Worm (Caenorhabditis elegans) whole organism, L3 larva: ENCODE data around the gene clc-26.
"Not testable (repeated sequence)": the region's sequence is repeated elsewhere in the genome, so short reads cannot be mapped to it uniquely, and the experiment has no call there.

Experiments
- R02D3.7 ChIP-seq: fragments of 150-350 bp; optimal IDR thresholded peaks from 2 replicates; lab custom pipeline; 2014; ENCODE audit warnings: missing biosample characterization, missing genetic modification characterization
- ceh-28 ChIP-seq: fragments of 150-350 bp; optimal IDR thresholded peaks from 2 replicates; lab custom pipeline; 2014; ENCODE audit warnings: missing biosample characterization, missing genetic modification reagents, missing genetic modification characterization
- ceh-9 ChIP-seq: sonication (generic microtip); optimal IDR thresholded peaks from 2 replicates; lab custom pipeline; 2018; ENCODE audit warnings: missing biosample characterization, missing genetic modification characterization
- egl-5 ChIP-seq: fragments of 150-350 bp; optimal IDR thresholded peaks from 2 replicates; lab custom pipeline; 2017; ENCODE audit warnings: missing biosample characterization, missing genetic modification reagents, missing genetic modification characterization, inconsistent platforms
- elt-2 ChIP-seq: sonication (generic microtip); optimal IDR thresholded peaks from 2 replicates; lab custom pipeline; 2016; ENCODE audit warnings: missing genetic modification reagents, mild to moderate bottlenecking, missing genetic modification characterization, missing compliant biosample characterization
- elt-3 ChIP-seq, 3 experiments: fragments of 150-350 bp in 1 of 3; sonication (generic microtip) in 2 of 3; optimal IDR thresholded peaks; 2 replicates in 2 of 3; 4 replicates in 1 of 3; lab custom pipeline; 2014 to 2017; ENCODE audit warnings: missing biosample characterization in 3 of 3, missing genetic modification characterization in 3 of 3
- fos-1 ChIP-seq: fragments of 150-350 bp; optimal IDR thresholded peaks from 2 replicates; lab custom pipeline; 2014; ENCODE audit warnings: missing biosample characterization, missing genetic modification characterization
- hmg-11 ChIP-seq: sonication (generic microtip); optimal IDR thresholded peaks from 2 replicates; lab custom pipeline; 2016; ENCODE audit warnings: missing genetic modification characterization, missing compliant biosample characterization
- lin-15B ChIP-seq: fragments of 150-350 bp; optimal IDR thresholded peaks from 2 replicates; lab custom pipeline; 2014; ENCODE audit warnings: missing biosample characterization, missing genetic modification characterization
- lsy-12 ChIP-seq: sonication (generic microtip); optimal IDR thresholded peaks from 2 replicates; lab custom pipeline; 2016; ENCODE audit warnings: mild to moderate bottlenecking, missing genetic modification characterization, missing compliant biosample characterization
- mdl-1 ChIP-seq: fragments of 150-350 bp; optimal IDR thresholded peaks from 2 replicates; lab custom pipeline; 2014; ENCODE audit warnings: missing biosample characterization, missing genetic modification characterization
- nhr-23 ChIP-seq: fragments of 150-350 bp; optimal IDR thresholded peaks from 2 replicates; lab custom pipeline; 2014; ENCODE audit warnings: missing biosample characterization, missing genetic modification reagents, missing genetic modification characterization
- nhr-25 ChIP-seq: sonication (generic microtip); optimal IDR thresholded peaks from 2 replicates; lab custom pipeline; 2017; ENCODE audit warnings: missing biosample characterization, missing genetic modification characterization
- nhr-28 ChIP-seq: fragments of 150-350 bp; optimal IDR thresholded peaks from 2 replicates; lab custom pipeline; 2014; ENCODE audit warnings: missing biosample characterization, missing genetic modification characterization
- nhr-43 ChIP-seq: sonication (generic microtip); optimal IDR thresholded peaks from 2 replicates; lab custom pipeline; 2016; ENCODE audit warnings: mild to moderate bottlenecking, missing genetic modification characterization, missing compliant biosample characterization; ENCODE audit not compliant: poor library complexity, severe bottlenecking
- nhr-67 ChIP-seq: fragments of 150-350 bp; optimal IDR thresholded peaks from 2 replicates; lab custom pipeline; 2014; ENCODE audit warnings: missing biosample characterization, missing genetic modification characterization
- pha-4 ChIP-seq: fragments of 150-350 bp; optimal IDR thresholded peaks from 2 replicates; lab custom pipeline; 2014; ENCODE audit warnings: missing biosample characterization, missing genetic modification reagents, missing genetic modification characterization
- pqm-1 ChIP-seq: fragments of 150-350 bp; optimal IDR thresholded peaks from 2 replicates; lab custom pipeline; 2017; ENCODE audit warnings: missing biosample characterization, missing genetic modification characterization, inconsistent platforms
- skn-1 ChIP-seq: fragments of 150-350 bp; optimal IDR thresholded peaks from 2 replicates; lab custom pipeline; 2014; ENCODE audit warnings: missing biosample characterization, missing genetic modification characterization
- snpc-4 ChIP-seq: fragments of 150-350 bp; optimal IDR thresholded peaks from 2 replicates; lab custom pipeline; 2014; ENCODE audit warnings: missing biosample characterization, missing genetic modification characterization
- tbx-2 ChIP-seq: sonication (generic microtip); optimal IDR thresholded peaks from 2 replicates; lab custom pipeline; 2016; ENCODE audit warnings: mild to moderate bottlenecking, missing genetic modification characterization, missing compliant biosample characterization
- unc-39 ChIP-seq: sonication (generic microtip); optimal IDR thresholded peaks from 4 replicates; lab custom pipeline; 2017; ENCODE audit warnings: missing biosample characterization, missing genetic modification characterization
- zag-1 ChIP-seq: fragments of 150-350 bp; optimal IDR thresholded peaks from 2 replicates; lab custom pipeline; 2014; ENCODE audit warnings: missing biosample characterization, missing genetic modification characterization

clc-26 gene

ce11 chrIII:1076383-1076782 lies 45.5 kb upstream of the clc-26 start, which contains the start of gene uaf-1:
uaf-1 (minus strand) TSS chrIII:1076555.
- not testable (repeated sequence) for TF ChIP-seq R02D3.7, egl-5, nhr-67 (tag; lab: Kevin White, UChicago)

- TF ChIP-seq ceh-9 (tag; lab: Kevin White, UChicago) (no peak), zag-1 (tag; lab: Kevin White, UChicago) (no peak), lin-15B (tag; lab: Kevin White, UChicago) (no peak), skn-1 (tag; lab: Kevin White, UChicago) (no peak)
Observed at ce11 chrIII:1074152-1074551, 43.3 kb upstream of the clc-26 start.

- TF ChIP-seq nhr-28 (tag; lab: Kevin White, UChicago) = no peak
Observed at ce11 chrIII:1059961-1060360, 29.1 kb upstream of the clc-26 start, which contains the start of gene BE0003N10.6. BE0003N10.6 (minus strand) TSS chrIII:1060061.

- TF ChIP-seq nhr-28 (tag; lab: Kevin White, UChicago) = no peak
- peak; percentile 57 for TF ChIP-seq ceh-28 (tag; lab: Kevin White, UChicago)
Observed at ce11 chrIII:1058881-1059280, 28.0 kb upstream of the clc-26 start.

ce11 chrIII:1058074-1058473 lies 27.2 kb upstream of the clc-26 start:
- TF ChIP-seq ceh-28 (tag; lab: Kevin White, UChicago) (peak; percentile 94), nhr-67 (tag; lab: Kevin White, UChicago) (no peak)

- peak; percentile 85 for TF ChIP-seq ceh-28 (tag; lab: Kevin White, UChicago)
Observed at ce11 chrIII:1056989-1057687, 26.3 kb upstream of the clc-26 start.

ce11 chrIII:1054096-1054495 lies 23.2 kb upstream of the clc-26 start:
- peak; percentile 83 for TF ChIP-seq nhr-23 (tag; lab: Kevin White, UChicago)
- TF ChIP-seq hmg-11 (tag; lab: Kevin White, UChicago) = peak; percentile 44
- peak; percentile 13 for TF ChIP-seq nhr-25 (tag; lab: Kevin White, UChicago)
- TF ChIP-seq mdl-1 (tag; lab: Kevin White, UChicago) = no peak

ce11 chrIII:1053067-1053466 lies 22.2 kb upstream of the clc-26 start, which contains the start of gene fbxo-11.2:
fbxo-11.2 (minus strand) TSS chrIII:1053242.
- TF ChIP-seq elt-3 (tag; optimal IDR thresholded peaks at IDR 0.05; lab: Kevin White, UChicago) (no peak), nhr-43 (tag; lab: Kevin White, UChicago) (no peak), nhr-23 (tag; lab: Kevin White, UChicago) (peak; percentile 6), hmg-11 (tag; lab: Kevin White, UChicago) (peak; percentile 49), nhr-25 (tag; lab: Kevin White, UChicago) (peak; percentile 67), unc-39 (tag; lab: Kevin White, UChicago) (no peak)
- TF ChIP-seq, all 47 proteins: peak for 3

ce11 chrIII:1052291-1052690 lies 21.4 kb upstream of the clc-26 start:
- no peak for TF ChIP-seq tbx-2 (tag; lab: Kevin White, UChicago)
- no peak for TF ChIP-seq nhr-43 (tag; lab: Kevin White, UChicago)
- no peak for TF ChIP-seq zag-1 (tag; lab: Kevin White, UChicago)
- TF ChIP-seq pha-4 (tag; lab: Kevin White, UChicago) = no peak
- TF ChIP-seq, all 47 proteins: peak for 0

- TF ChIP-seq skn-1 (tag; lab: Kevin White, UChicago) = no peak
- no peak for TF ChIP-seq mdl-1 (tag; lab: Kevin White, UChicago)
- TF ChIP-seq pqm-1 = no peak
- no peak for TF ChIP-seq lsy-12
- TF ChIP-seq fos-1 = no peak
- TF ChIP-seq snpc-4 = no peak
- TF ChIP-seq elt-2 (tag; lab: Kevin White, UChicago) = no peak
- TF ChIP-seq, all 47 proteins: peak for 0
Observed at ce11 chrIII:1051877-1052276, 21.0 kb upstream of the clc-26 start.
